Worm (Caenorhabditis elegans) whole organism, early embryonic: ENCODE results near the gene smc-3.
A peak's percentile ranks its signal among the peaks of the same experiment; 100 is the strongest.

Experiments used
- B0310.2 ChIP-seq: sonication (generic microtip); optimal IDR thresholded peaks from 2 replicates; lab custom pipeline; 2016; ENCODE audit warnings: mild to moderate bottlenecking, missing genetic modification characterization, missing compliant biosample characterization
- F13C5.2 ChIP-seq: sonication (generic microtip); optimal IDR thresholded peaks from 2 replicates; lab custom pipeline; 2017; ENCODE audit warnings: mild to moderate bottlenecking, missing genetic modification characterization, inconsistent platforms, missing compliant biosample characterization
- aly-1 ChIP-seq: sonication (generic microtip); optimal IDR thresholded peaks from 2 replicates; lab custom pipeline; 2016; ENCODE audit warnings: missing genetic modification characterization, missing compliant biosample characterization
- ama-1 ChIP-seq: fragments of 150-350 bp; optimal IDR thresholded peaks from 2 replicates; lab custom pipeline; 2014
- ceh-13 ChIP-seq: fragments of 200-800 bp; sonication (Bioruptor generic); optimal IDR thresholded peaks from 2 replicates; lab custom pipeline; 2018; ENCODE audit warnings: mild to moderate bottlenecking, missing genetic modification characterization, missing compliant biosample characterization
- ceh-36 ChIP-seq: sonication (generic microtip); optimal IDR thresholded peaks from 2 replicates; lab custom pipeline; 2016; ENCODE audit warnings: missing genetic modification characterization, inconsistent platforms, missing compliant biosample characterization
- ets-7 ChIP-seq: sonication (generic microtip); optimal IDR thresholded peaks from 2 replicates; lab custom pipeline; 2016; ENCODE audit warnings: missing genotype, missing genetic modification characterization, missing compliant biosample characterization
- flt-1 ChIP-seq: fragments of 200-800 bp; sonication (Bioruptor generic); IDR thresholded peaks from 2 replicates; pipeline ENCODE4 v1.3.6; 2022; ENCODE audit warnings: missing genetic modification characterization, missing compliant biosample characterization
- hmbx-1 ChIP-seq: sonication (generic microtip); optimal IDR thresholded peaks from 2 replicates; lab custom pipeline; 2016; ENCODE audit warnings: mild to moderate bottlenecking, missing genetic modification characterization, missing compliant biosample characterization
- hmg-4 ChIP-seq: fragments of 200-800 bp; sonication (Bioruptor generic); optimal IDR thresholded peaks from 2 replicates; lab custom pipeline; 2018; ENCODE audit warnings: mild to moderate bottlenecking, missing genetic modification characterization, missing compliant biosample characterization
- hnd-1 ChIP-seq: sonication (generic microtip); optimal IDR thresholded peaks from 2 replicates; lab custom pipeline; 2016; ENCODE audit warnings: missing genetic modification characterization, missing compliant biosample characterization
- pes-1 ChIP-seq: fragments of 200-800 bp; sonication (Bioruptor generic); IDR thresholded peaks from 2 replicates; pipeline ENCODE4 v1.3.6; 2022; ENCODE audit warnings: missing genetic modification reagents, missing genetic modification characterization, missing compliant biosample characterization
- scrt-1 ChIP-seq: fragments of 200-800 bp; sonication (Bioruptor generic); IDR thresholded peaks from 2 replicates; pipeline ENCODE4 v1.3.6; 2022; ENCODE audit warnings: missing genetic modification characterization, missing compliant biosample characterization
- sea-1 ChIP-seq: fragments of 200-800 bp; sonication (Bioruptor generic); conservative IDR thresholded peaks from 2 replicates; pipeline ENCODE4 v1.3.6; 2022; ENCODE audit warnings: missing genetic modification characterization, missing compliant biosample characterization
- tbx-11 ChIP-seq: fragments of 200-800 bp; sonication (Bioruptor generic); IDR thresholded peaks from 2 replicates; pipeline ENCODE4 v1.3.6; 2022; ENCODE audit warnings: missing genetic modification characterization, missing compliant biosample characterization
- tbx-37 ChIP-seq: fragments of 200-800 bp; sonication (Bioruptor generic); conservative IDR thresholded peaks from 2 replicates; pipeline ENCODE4 v1.3.6; 2022; ENCODE audit warnings: missing genetic modification reagents, missing genetic modification characterization, missing compliant biosample characterization
- tra-4 ChIP-seq: sonication (generic microtip); optimal IDR thresholded peaks from 2 replicates; lab custom pipeline; 2017; ENCODE audit warnings: missing genetic modification characterization, missing compliant biosample characterization

smc-3 gene

ce11 chrIII:11336072-11336471, 45.4 kb downstream of the smc-3 start:
- TF ChIP-seq hmg-4 (no peak), hmbx-1 (no peak), ceh-36 (tag; lab: Kevin White, UChicago) (no peak), F13C5.2 (no peak), tbx-11 (GFP tag; lab: Robert Waterston, UW) (no peak), tra-4 (tag; lab: Kevin White, UChicago) (no peak), ama-1 (lab: Kevin White, UChicago) (no peak), hnd-1 (tag; lab: Kevin White, UChicago) (no peak), flt-1 (no peak), B0310.2 (tag; lab: Kevin White, UChicago) (no peak), aly-1 (tag; lab: Kevin White, UChicago) (no peak), scrt-1 (GFP tag; lab: Robert Waterston, UW) (no peak), ceh-13 (GFP tag; lab: Kevin White, UChicago) (no peak), pes-1 (GFP tag; lab: Robert Waterston, UW) (no peak), sea-1 (GFP tag; lab: Robert Waterston, UW) (no peak)

DNA sequence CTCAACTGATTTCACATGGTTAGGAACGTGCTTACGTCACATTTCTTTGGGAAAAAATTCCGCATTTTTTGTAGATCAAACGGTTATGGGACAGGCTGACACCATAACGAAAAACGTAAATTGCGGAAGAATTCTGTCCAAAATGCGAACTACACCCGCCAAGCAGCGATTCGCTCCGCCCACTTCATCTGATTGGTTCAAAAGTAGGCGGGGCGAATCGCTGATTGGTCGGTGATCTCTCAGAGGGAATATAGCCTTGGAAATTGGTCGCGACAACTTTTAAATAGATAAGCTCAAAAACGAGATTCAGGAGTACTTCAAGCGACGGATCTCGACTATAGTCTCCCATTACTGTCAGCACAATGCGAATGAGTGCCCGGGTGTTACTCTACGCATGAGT, 46.9 kb downstream of the smc-3 start:
- TF ChIP-seq tra-4 (tag; lab: Kevin White, UChicago), result no peak
- no peak for TF ChIP-seq ets-7 (tag; lab: Kevin White, UChicago)

- TF ChIP-seq flt-1 (no peak), F13C5.2 (no peak), scrt-1 (GFP tag; lab: Robert Waterston, UW) (no peak), hnd-1 (tag; lab: Kevin White, UChicago) (no peak), aly-1 (tag; lab: Kevin White, UChicago) (no peak), ets-7 (tag; lab: Kevin White, UChicago) (no peak), hmg-4 (no peak), sea-1 (GFP tag; lab: Robert Waterston, UW) (no peak), ceh-36 (tag; lab: Kevin White, UChicago) (no peak), tbx-11 (GFP tag; lab: Robert Waterston, UW) (no peak), hmbx-1 (no peak)
Measured at ce11 chrIII:11341466-11341865, 50.8 kb downstream of the smc-3 start.

DNA sequence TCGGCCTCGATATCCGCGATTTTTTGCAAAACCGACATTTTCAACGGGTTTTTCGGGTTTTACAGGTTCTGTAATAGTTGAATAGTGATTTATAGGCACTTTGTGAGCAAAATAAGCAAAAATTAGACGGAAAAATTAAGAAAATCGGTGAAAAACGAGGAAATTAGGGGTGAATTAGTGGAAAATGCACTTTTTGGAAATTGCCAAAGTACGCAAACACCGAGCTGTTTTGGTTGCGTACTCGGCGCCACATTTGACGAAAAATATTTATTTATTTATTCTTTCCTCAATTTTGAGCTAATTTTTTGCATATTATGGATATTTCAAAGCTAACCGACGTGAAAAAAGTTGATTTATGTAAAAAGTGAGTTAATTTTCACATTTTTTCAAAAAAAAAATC, 52.3 kb downstream of the smc-3 start, which contains the start of the genes T28D6.6 and pen-2:
TSS of gene T28D6.6 (minus strand) at position 68 of the 400 bp plus-strand sequence.
TSS of gene pen-2 (plus strand) at position 282 of the 400 bp plus-strand sequence.
- TF ChIP-seq aly-1 (tag; lab: Kevin White, UChicago), result no peak
- no peak for TF ChIP-seq pes-1 (GFP tag; lab: Robert Waterston, UW)
- TF ChIP-seq ceh-13 (GFP tag; lab: Kevin White, UChicago), result no peak
- peak; percentile 48 for TF ChIP-seq F13C5.2
- TF ChIP-seq hmbx-1, result no peak
- no peak for TF ChIP-seq ceh-36 (tag; lab: Kevin White, UChicago)

ce11 chrIII:11344125-11344524, 53.4 kb downstream of the smc-3 start:
- TF ChIP-seq ets-7 (tag; lab: Kevin White, UChicago), result no peak
- no peak for TF ChIP-seq sea-1 (GFP tag; lab: Robert Waterston, UW)
- TF ChIP-seq tra-4 (tag; lab: Kevin White, UChicago), result no peak
- no peak for TF ChIP-seq pes-1 (GFP tag; lab: Robert Waterston, UW)
- no peak for TF ChIP-seq ama-1 (lab: Kevin White, UChicago)
- no peak for TF ChIP-seq tbx-11 (GFP tag; lab: Robert Waterston, UW)
- no peak for TF ChIP-seq flt-1
- no peak for TF ChIP-seq F13C5.2
- TF ChIP-seq hmbx-1, result no peak
- TF ChIP-seq B0310.2 (tag; lab: Kevin White, UChicago), result no peak
- TF ChIP-seq hmg-4, result no peak
- no peak for TF ChIP-seq scrt-1 (GFP tag; lab: Robert Waterston, UW)
- no peak for TF ChIP-seq hnd-1 (tag; lab: Kevin White, UChicago)
- no peak for TF ChIP-seq tbx-37 (GFP tag; lab: Robert Waterston, UW)
- no peak for TF ChIP-seq ceh-36 (tag; lab: Kevin White, UChicago)
- TF ChIP-seq ceh-13 (GFP tag; lab: Kevin White, UChicago), result no peak
- no peak for TF ChIP-seq aly-1 (tag; lab: Kevin White, UChicago)

ce11 chrIII:11346383-11346782, 55.7 kb downstream of the smc-3 start, which contains the start of gene T28D6.7:
TSS of gene T28D6.7 (minus strand) at chrIII:11346483.
- no peak for TF ChIP-seq flt-1
- TF ChIP-seq tra-4 (tag; lab: Kevin White, UChicago), result no peak
- TF ChIP-seq ama-1 (lab: Kevin White, UChicago), result no peak
- no peak for TF ChIP-seq tbx-11 (GFP tag; lab: Robert Waterston, UW)
- TF ChIP-seq ets-7 (tag; lab: Kevin White, UChicago), result no peak
- TF ChIP-seq sea-1 (GFP tag; lab: Robert Waterston, UW), result no peak
- TF ChIP-seq aly-1 (tag; lab: Kevin White, UChicago), result no peak
- TF ChIP-seq hmbx-1, result no peak
- TF ChIP-seq hmg-4, result no peak
- no peak for TF ChIP-seq ceh-13 (GFP tag; lab: Kevin White, UChicago)

ce11 chrIII:11350107-11350826, 59.6 kb downstream of the smc-3 start:
- no peak for TF ChIP-seq ama-1 (lab: Kevin White, UChicago)
- TF ChIP-seq tbx-37 (GFP tag; lab: Robert Waterston, UW), result no peak
- TF ChIP-seq hnd-1 (tag; lab: Kevin White, UChicago), result no peak
- no peak for TF ChIP-seq ceh-13 (GFP tag; lab: Kevin White, UChicago)
- TF ChIP-seq hmbx-1, result no peak
- TF ChIP-seq B0310.2 (tag; lab: Kevin White, UChicago), result no peak
- TF ChIP-seq aly-1 (tag; lab: Kevin White, UChicago), result no peak
- no peak for TF ChIP-seq ets-7 (tag; lab: Kevin White, UChicago)
- TF ChIP-seq F13C5.2, result no peak
- TF ChIP-seq flt-1, result no peak
- no peak for TF ChIP-seq sea-1 (GFP tag; lab: Robert Waterston, UW)
- no peak for TF ChIP-seq tbx-11 (GFP tag; lab: Robert Waterston, UW)
